Worm (Caenorhabditis elegans) whole organism, L4/young adult: ENCODE results near the gene bath-4.

Experiments used
- dao-5 ChIP-seq: sonication (generic microtip); optimal IDR thresholded peaks from 2 replicates; lab custom pipeline; 2016; ENCODE audit warnings: missing genotype, missing genetic modification characterization, moderate library complexity, missing compliant biosample characterization
- him-1 ChIP-seq: sonication (generic microtip); optimal IDR thresholded peaks from 2 replicates; lab custom pipeline; 2016; ENCODE audit warnings: missing genotype, missing genetic modification reagents, missing genetic modification characterization, missing compliant biosample characterization

ce11 chrII:1912741-1913140, 5.0 kb downstream of the bath-4 start, which contains the start of gene math-31:
- TF ChIP-seq him-1 (tag; lab: Kevin White, UChicago) = no peak
- TF ChIP-seq dao-5 = no peak
